Fruit fly (Drosophila melanogaster) whole organism, wandering third instar larva: ENCODE results near the gene CG9098.

Source experiments
- Abd-B ChIP-seq: fragments of >200 bp; optimal IDR thresholded peaks from 2 replicates; lab custom pipeline; 2017; ENCODE audit warnings: missing biosample characterization, missing genetic modification characterization
- CrebA ChIP-seq: fragments of 200-800 bp; sonication (Bioruptor generic); optimal IDR thresholded peaks from 2 replicates; lab custom pipeline; 2016; ENCODE audit warnings: missing biosample characterization, mild to moderate bottlenecking, missing genetic modification characterization, borderline replicate concordance
- Hr78 ChIP-seq: fragments of >200 bp; optimal IDR thresholded peaks from 2 replicates; lab custom pipeline; 2017; ENCODE audit warnings: missing biosample characterization, missing genetic modification characterization
- Jra ChIP-seq: sonication (Bioruptor generic); optimal IDR thresholded peaks from 2 replicates; lab custom pipeline; 2016; ENCODE audit warnings: missing biosample characterization, missing genetic modification characterization
- Mio ChIP-seq: sonication (Bioruptor generic); optimal IDR thresholded peaks from 2 replicates; lab custom pipeline; 2016; ENCODE audit warnings: missing biosample characterization, missing genetic modification characterization
- OdsH ChIP-seq: fragments of 200-800 bp; sonication (Bioruptor generic); optimal IDR thresholded peaks from 2 replicates; lab custom pipeline; 2016; ENCODE audit warnings: missing biosample characterization, mild to moderate bottlenecking, missing genetic modification characterization
- Sp1 ChIP-seq: fragments of 200-800 bp; sonication (Bioruptor generic); optimal IDR thresholded peaks from 3 replicates; lab custom pipeline; 2019; ENCODE audit warnings: missing biosample characterization, mild to moderate bottlenecking, missing genetic modification characterization, moderate library complexity
- dl ChIP-seq, 2 experiments: fragments of 175-275, 200-275 bp in 1 of 2; fragments of 200-275 bp in 1 of 2; sonication (Bioruptor generic); optimal IDR thresholded peaks; lab custom pipeline; 2018; ENCODE audit warnings: mild to moderate bottlenecking in 2 of 2, missing biosample characterization in 2 of 2, missing genetic modification characterization in 2 of 2, moderate library complexity in 2 of 2; ENCODE audit not compliant: partially characterized antibody in 2 of 2, insufficient read depth in 1 of 2
- h ChIP-seq: fragments of 200-800 bp; sonication (Bioruptor generic); optimal IDR thresholded peaks from 3 replicates; lab custom pipeline; 2016; ENCODE audit warnings: missing biosample characterization, mild to moderate bottlenecking, missing genetic modification characterization
- lola ChIP-seq: fragments of >200 bp; optimal IDR thresholded peaks from 2 replicates; lab custom pipeline; 2017; ENCODE audit warnings: missing biosample characterization, missing genetic modification characterization
- pan ChIP-seq: fragments of >200 bp; optimal IDR thresholded peaks from 2 replicates; lab custom pipeline; 2017
- psq ChIP-seq: fragments of 200-800 bp; sonication (Bioruptor generic); optimal IDR thresholded peaks from 3 replicates; lab custom pipeline; 2017; ENCODE audit warnings: missing biosample characterization, mild to moderate bottlenecking, missing genetic modification characterization, moderate library complexity
- rgr ChIP-seq: fragments of 200-800 bp; sonication (Bioruptor generic); optimal IDR thresholded peaks from 3 replicates; lab custom pipeline; 2016; ENCODE audit warnings: missing biosample characterization, mild to moderate bottlenecking, missing genetic modification characterization
- usp ChIP-seq: fragments of >200 bp; optimal IDR thresholded peaks from 2 replicates; lab custom pipeline; 2017; ENCODE audit warnings: missing biosample characterization, missing genetic modification characterization

DNA sequence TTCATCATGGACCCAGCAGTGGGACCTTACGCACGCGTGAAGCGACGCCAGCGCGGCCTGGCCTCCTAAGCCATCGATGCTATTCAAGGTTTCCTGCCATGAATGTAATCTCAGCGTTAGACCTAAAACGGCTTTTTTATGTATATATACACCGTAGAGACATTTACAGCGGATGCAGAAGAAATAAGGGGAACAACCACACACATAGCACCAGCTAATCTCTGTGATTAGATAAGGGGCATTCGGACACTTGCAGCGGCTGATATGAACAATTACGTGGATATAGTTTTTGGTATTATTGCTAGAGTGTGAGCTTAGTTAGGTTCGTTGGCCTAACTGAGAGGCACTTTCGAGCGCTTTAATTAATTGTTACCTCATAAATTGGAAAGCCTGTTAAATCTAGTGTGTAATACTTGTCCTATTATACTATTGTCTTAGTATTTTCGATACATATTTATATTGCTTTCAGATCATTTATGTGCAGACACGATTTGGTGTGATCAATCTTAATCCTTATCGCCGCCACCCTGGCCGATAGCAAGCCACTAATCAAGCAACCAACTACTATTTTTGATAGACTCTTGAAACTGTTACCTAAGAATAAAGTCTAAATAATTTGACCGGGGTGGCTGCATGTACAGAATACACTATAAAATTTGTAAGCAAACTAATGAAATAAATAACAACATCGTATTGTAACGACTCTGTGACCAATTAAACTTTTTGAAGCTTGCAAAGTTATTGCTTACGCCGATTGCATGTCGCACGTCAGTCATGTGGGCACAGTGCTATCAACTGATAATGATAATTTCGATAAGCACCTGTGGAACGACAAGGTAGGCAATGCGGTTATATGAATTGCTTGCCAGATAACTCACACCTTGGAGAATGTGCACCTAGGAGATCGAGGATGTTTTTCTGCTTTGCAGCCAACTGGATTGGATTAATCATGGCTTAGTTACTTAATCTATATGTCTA is 23.7 kb downstream of the CG9098 start:
- TF ChIP-seq h (GFP tag; lab: Kevin White, UChicago) (peak; percentile 39), OdsH (GFP tag; lab: Kevin White, UChicago) (no peak), psq (GFP tag; lab: Kevin White, UChicago) (no peak), Abd-B (GFP tag; lab: Kevin White, UChicago) (no peak), Jra (no peak), dl (GFP tag; optimal IDR thresholded peaks at IDR 0.05; lab: Kevin White, UChicago; ENCODE audit: insufficient read depth in 1 of 2, partially characterized antibody in 2 of 2) (no peak), usp (GFP tag; lab: Kevin White, UChicago) (no peak), Sp1 (GFP tag; lab: Kevin White, UChicago) (no peak), pan (lab: Kevin White, UChicago) (no peak), CrebA (GFP tag; lab: Kevin White, UChicago) (no peak), rgr (no peak), Hr78 (GFP tag; lab: Kevin White, UChicago) (no peak), lola (GFP tag; lab: Kevin White, UChicago) (no peak), Mio (GFP tag; lab: Kevin White, UChicago) (no peak)
